Worm (Caenorhabditis elegans) whole organism, L4 larva: Measurements from ENCODE around the gene K10D11.2.

Experiments used
- D1046.2 ChIP-seq: fragments of 200-800 bp; sonication (Bioruptor generic); IDR thresholded peaks from 2 replicates; pipeline ENCODE4 v1.3.6; 2022; ENCODE audit warnings: missing genetic modification characterization, missing compliant biosample characterization
- F10B5.3 ChIP-seq: sonication (generic microtip); optimal IDR thresholded peaks from 2 replicates; lab custom pipeline; 2016; ENCODE audit warnings: mild to moderate bottlenecking, missing genetic modification characterization, missing compliant biosample characterization
- F37D6.2 ChIP-seq: sonication (generic microtip); optimal IDR thresholded peaks from 2 replicates; lab custom pipeline; 2016; ENCODE audit warnings: mild to moderate bottlenecking, missing genetic modification characterization, missing compliant biosample characterization
- R02D3.7 ChIP-seq: fragments of 150-350 bp; sonication (generic microtip); optimal IDR thresholded peaks from 3 replicates; lab custom pipeline; 2014; ENCODE audit warnings: missing biosample characterization, missing genetic modification characterization
- T26A8.4 ChIP-seq: fragments of 200-800 bp; sonication (Bioruptor generic); IDR thresholded peaks from 2 replicates; pipeline ENCODE4 v1.3.6; 2022; ENCODE audit warnings: missing genetic modification characterization, missing compliant biosample characterization
- Y105C5A.15 ChIP-seq: fragments of 200-800 bp; sonication (Bioruptor generic); IDR thresholded peaks from 2 replicates; pipeline ENCODE4 v1.3.6; 2022; ENCODE audit warnings: missing genetic modification characterization, missing compliant biosample characterization
- Y48G9A.11 ChIP-seq: fragments of 200-800 bp; sonication (Bioruptor generic); IDR thresholded peaks from 2 replicates; pipeline ENCODE4 v1.3.6; 2022; ENCODE audit warnings: missing genetic modification reagents, missing genetic modification characterization, missing compliant biosample characterization
- Y5F2A.4 ChIP-seq: fragments of 200-800 bp; sonication (Bioruptor generic); optimal IDR thresholded peaks from 2 replicates; lab custom pipeline; 2018; ENCODE audit warnings: mild to moderate bottlenecking, missing genetic modification characterization, missing compliant biosample characterization
- ZK546.5 ChIP-seq, 2 experiments: sonication (generic microtip); optimal IDR thresholded peaks; 2 replicates each; lab custom pipeline; 2017; ENCODE audit warnings: missing biosample characterization in 2 of 2, missing genetic modification characterization in 2 of 2
- aha-1 ChIP-seq: fragments of 150-350 bp; peaks from one replicate; lab custom pipeline; 2014; ENCODE audit warnings: missing biosample characterization, missing genetic modification characterization
- aly-2 ChIP-seq: sonication (generic microtip); optimal IDR thresholded peaks from 2 replicates; lab custom pipeline; 2018; ENCODE audit warnings: missing biosample characterization, missing genetic modification characterization
- ceh-32 ChIP-seq: sonication (generic microtip); optimal IDR thresholded peaks from 2 replicates; lab custom pipeline; 2016; ENCODE audit warnings: mild to moderate bottlenecking, missing genetic modification characterization, missing compliant biosample characterization; ENCODE audit not compliant: poor library complexity
- ces-1 ChIP-seq: fragments of 150-350 bp; sonication (generic microtip); optimal IDR thresholded peaks from 4 replicates; lab custom pipeline; 2014; ENCODE audit warnings: missing biosample characterization, missing genetic modification reagents, missing genetic modification characterization
- cey-2 ChIP-seq: sonication (generic microtip); optimal IDR thresholded peaks from 3 replicates; lab custom pipeline; 2017; ENCODE audit warnings: missing genetic modification characterization, mild to moderate bottlenecking, missing compliant biosample characterization, antibody characterized with exemption, borderline replicate concordance; ENCODE audit not compliant: insufficient read depth
- ctbp-1 ChIP-seq: fragments of 200-800 bp; sonication (Bioruptor generic); IDR thresholded peaks from 2 replicates; pipeline ENCODE4 v1.3.6; 2022; ENCODE audit warnings: missing genetic modification reagents, missing genetic modification characterization, missing compliant biosample characterization
- daf-16 ChIP-seq, 3 experiments: sonication (generic microtip); optimal IDR thresholded peaks; 2 replicates each; lab custom pipeline; 2016 to 2017; ENCODE audit warnings: missing genetic modification characterization in 3 of 3, missing genetic modification reagents in 3 of 3, mild to moderate bottlenecking in 2 of 3, missing compliant biosample characterization in 2 of 3, missing biosample characterization in 1 of 3, moderate library complexity in 1 of 3
- dmd-8 ChIP-seq: fragments of 200-800 bp; sonication (Bioruptor generic); IDR thresholded peaks from 2 replicates; pipeline ENCODE4 v1.3.6; 2022; ENCODE audit warnings: missing genetic modification characterization, missing compliant biosample characterization
- dpl-1 ChIP-seq: fragments of 150-350 bp; optimal IDR thresholded peaks from 2 replicates; lab custom pipeline; 2014; ENCODE audit warnings: missing biosample characterization, missing genetic modification reagents, missing genetic modification characterization
- egl-43 ChIP-seq: fragments of 200-800 bp; sonication (Bioruptor generic); IDR thresholded peaks from 2 replicates; pipeline ENCODE4 v1.3.6; 2022; ENCODE audit warnings: missing genetic modification reagents, missing genetic modification characterization, missing compliant biosample characterization
- fkh-10 ChIP-seq: fragments of 150-350 bp; optimal IDR thresholded peaks from 2 replicates; lab custom pipeline; 2014; ENCODE audit warnings: missing biosample characterization, missing genetic modification reagents, missing genetic modification characterization
- gei-8 ChIP-seq: fragments of 200-800 bp; sonication (Bioruptor generic); optimal IDR thresholded peaks from 2 replicates; lab custom pipeline; 2018; ENCODE audit warnings: mild to moderate bottlenecking, missing genetic modification characterization, missing compliant biosample characterization
- hif-1 ChIP-seq, 2 experiments: sonication (generic microtip); optimal IDR thresholded peaks; 2 replicates each; lab custom pipeline; 2016 to 2017; ENCODE audit warnings: missing compliant biosample characterization in 2 of 2, missing genetic modification characterization in 2 of 2, missing genetic modification reagents in 2 of 2, missing genotype in 2 of 2, mild to moderate bottlenecking in 1 of 2
- hlh-11 ChIP-seq: fragments of 200-800 bp; sonication (Bioruptor generic); optimal IDR thresholded peaks from 2 replicates; lab custom pipeline; 2018; ENCODE audit warnings: mild to moderate bottlenecking, missing genetic modification characterization, missing compliant biosample characterization
- hlh-30 ChIP-seq: sonication (generic microtip); optimal IDR thresholded peaks from 2 replicates; lab custom pipeline; 2017; ENCODE audit warnings: antibody characterized with exemption, mild to moderate bottlenecking, missing genetic modification characterization, missing compliant biosample characterization; ENCODE audit not compliant: insufficient read depth
- hmg-1.1 ChIP-seq: fragments of 200-800 bp; sonication (Bioruptor generic); IDR thresholded peaks from 2 replicates; pipeline ENCODE4 v1.3.6; 2022; ENCODE audit warnings: missing genetic modification reagents, missing genetic modification characterization, missing compliant biosample characterization
- lim-7 ChIP-seq: fragments of 200-800 bp; sonication (Bioruptor generic); IDR thresholded peaks from 2 replicates; pipeline ENCODE4 v1.3.6; 2022; ENCODE audit warnings: missing genetic modification characterization, missing compliant biosample characterization
- lin-29 ChIP-seq: fragments of 200-800 bp; sonication (Bioruptor generic); IDR thresholded peaks from 2 replicates; pipeline ENCODE4 v1.3.6; 2022; ENCODE audit warnings: missing genetic modification reagents, missing genetic modification characterization, missing compliant biosample characterization
- lsy-2 ChIP-seq, 2 experiments: fragments of 150-350 bp in 1 of 2; sonication (generic microtip) in 1 of 2; optimal IDR thresholded peaks; 2 replicates each; lab custom pipeline; 2014 to 2017; ENCODE audit warnings: missing biosample characterization in 2 of 2, missing genetic modification characterization in 2 of 2
- mdl-1 ChIP-seq, 2 experiments: fragments of 150-350 bp in 1 of 2; sonication (generic microtip) in 1 of 2; optimal IDR thresholded peaks; 2 replicates each; lab custom pipeline; 2014 to 2017; ENCODE audit warnings: missing biosample characterization in 2 of 2, missing genetic modification characterization in 2 of 2
- mep-1 ChIP-seq: fragments of 150-350 bp; sonication (generic microtip); optimal IDR thresholded peaks from 3 replicates; lab custom pipeline; 2014; ENCODE audit warnings: missing biosample characterization, missing genetic modification characterization
- mes-2 ChIP-seq: sonication (generic microtip); optimal IDR thresholded peaks from 2 replicates; lab custom pipeline; 2016; ENCODE audit warnings: missing genotype, mild to moderate bottlenecking, missing genetic modification characterization, missing compliant biosample characterization; ENCODE audit not compliant: poor library complexity, severe bottlenecking
- nhr-11 ChIP-seq: fragments of 150-350 bp; optimal IDR thresholded peaks from 2 replicates; lab custom pipeline; 2014; ENCODE audit warnings: missing biosample characterization, missing genetic modification characterization
- nhr-111 ChIP-seq: fragments of 200-800 bp; sonication (Bioruptor generic); optimal IDR thresholded peaks from 2 replicates; lab custom pipeline; 2018; ENCODE audit warnings: mild to moderate bottlenecking, missing genetic modification characterization, missing compliant biosample characterization
- nhr-42 ChIP-seq: fragments of 200-800 bp; sonication (Bioruptor generic); IDR thresholded peaks from 2 replicates; pipeline ENCODE4 v1.3.6; 2022; ENCODE audit warnings: missing genetic modification characterization, missing compliant biosample characterization
- nhr-6 ChIP-seq: fragments of 150-350 bp; optimal IDR thresholded peaks from 2 replicates; lab custom pipeline; 2014; ENCODE audit warnings: missing biosample characterization, missing genetic modification characterization
- php-3 ChIP-seq: fragments of 200-800 bp; sonication (Bioruptor generic); IDR thresholded peaks from 2 replicates; pipeline ENCODE4 v1.3.6; 2022; ENCODE audit warnings: missing genetic modification reagents, missing genetic modification characterization, missing compliant biosample characterization
- rbr-2 ChIP-seq: sonication (generic microtip); optimal IDR thresholded peaks from 2 replicates; lab custom pipeline; 2016; ENCODE audit warnings: missing genotype, missing genetic modification characterization, missing compliant biosample characterization
- set-16 ChIP-seq: fragments of 200-800 bp; sonication (Bioruptor generic); IDR thresholded peaks from 2 replicates; pipeline ENCODE4 v1.3.6; 2022; ENCODE audit warnings: missing genetic modification reagents, missing genetic modification characterization, missing compliant biosample characterization
- snpc-4 ChIP-seq: fragments of 150-350 bp; optimal IDR thresholded peaks from 2 replicates; lab custom pipeline; 2014; ENCODE audit warnings: missing biosample characterization, missing genetic modification characterization
- unc-62 ChIP-seq, 3 experiments: fragments of 150-350 bp in 1 of 3; sonication (generic microtip); optimal IDR thresholded peaks in 2 of 3; peaks in 1 of 3; 1 replicate in 1 of 3; 2 replicates in 2 of 3; lab custom pipeline; 2014 to 2017; ENCODE audit warnings: missing biosample characterization in 3 of 3, missing genetic modification characterization in 3 of 3, missing genetic modification reagents in 3 of 3, missing genotype in 1 of 3
- zag-1 ChIP-seq: fragments of 150-350 bp; optimal IDR thresholded peaks from 2 replicates; lab custom pipeline; 2014; ENCODE audit warnings: missing biosample characterization, missing genetic modification characterization
- zfp-3 ChIP-seq: fragments of 200-800 bp; sonication (Bioruptor generic); conservative IDR thresholded peaks from 2 replicates; pipeline ENCODE4 v1.3.6; 2022; ENCODE audit warnings: missing genetic modification reagents, missing genetic modification characterization, missing compliant biosample characterization
- ztf-11 ChIP-seq: fragments of 150-350 bp; optimal IDR thresholded peaks from 2 replicates; lab custom pipeline; 2014; ENCODE audit warnings: missing biosample characterization, missing genetic modification characterization
- ztf-7 ChIP-seq: fragments of 150-350 bp; optimal IDR thresholded peaks from 2 replicates; lab custom pipeline; 2014; ENCODE audit warnings: missing biosample characterization, missing genetic modification characterization

Gene K10D11.2

ce11 chrIV:13021006-13021405 lies 42.2 kb downstream of the K10D11.2 start:
- TF ChIP-seq F10B5.3 (tag; lab: Kevin White, UChicago) (no peak), aha-1 (tag; lab: Kevin White, UChicago) (peak; percentile 70)

ce11 chrIV:13022892-13023291 lies 44.1 kb downstream of the K10D11.2 start:
- TF ChIP-seq ZK546.5 (tag; optimal IDR thresholded peaks at IDR 0.05; lab: Kevin White, UChicago) (no peak), cey-2 (tag; lab: Kevin White, UChicago) (no peak), nhr-42 (no peak), dmd-8 (GFP tag; lab: Robert Waterston, UW) (no peak), nhr-6 (no peak), mdl-1 (tag; optimal IDR thresholded peaks at IDR 0.05; lab: Kevin White, UChicago) (no peak), mep-1 (no peak), nhr-111 (GFP tag; lab: Kevin White, UChicago) (no peak), R02D3.7 (no peak), zag-1 (tag; lab: Kevin White, UChicago) (no peak), gei-8 (GFP tag; lab: Kevin White, UChicago) (no peak), aha-1 (tag; lab: Kevin White, UChicago) (peak; percentile 63), hlh-11 (tag; lab: Kevin White, UChicago) (no peak), T26A8.4 (GFP tag; lab: Robert Waterston, UW) (no peak), lsy-2 (tag; optimal IDR thresholded peaks at IDR 0.05; lab: Kevin White, UChicago) (no peak), php-3 (GFP tag; lab: Robert Waterston, UW) (no peak), dpl-1 (no peak), ceh-32 (tag; lab: Kevin White, UChicago) (no peak), Y105C5A.15 (GFP tag; lab: Robert Waterston, UW) (no peak), hmg-1.1 (GFP tag; lab: Robert Waterston, UW) (0 out of 2 replicates have a peak, but pooled peaks have one; percentile 12), lin-29 (no peak), D1046.2 (GFP tag; lab: Robert Waterston, UW) (no peak), rbr-2 (tag; lab: Kevin White, UChicago) (no peak), nhr-11 (tag; lab: Kevin White, UChicago) (no peak), ztf-11 (tag; lab: Kevin White, UChicago) (no peak), egl-43 (0 out of 2 replicates have a peak, but pooled peaks have one; percentile 26), snpc-4 (tag; lab: Kevin White, UChicago) (no peak), zfp-3 (GFP tag; lab: Robert Waterston, UW) (no peak), set-16 (GFP tag; lab: Robert Waterston, UW) (peak; percentile 83), ztf-7 (no peak), Y5F2A.4 (GFP tag; lab: Kevin White, UChicago) (no peak), Y48G9A.11 (GFP tag; lab: Robert Waterston, UW) (no peak), fkh-10 (GFP tag; lab: Kevin White, UChicago) (no peak), aly-2 (tag; lab: Kevin White, UChicago) (no peak), lim-7 (GFP tag; lab: Robert Waterston, UW) (no peak)

ce11 chrIV:13025853-13026343 lies 47.1 kb downstream of the K10D11.2 start:
- peak; percentile 29 for TF ChIP-seq rbr-2 (tag; lab: Kevin White, UChicago)
- TF ChIP-seq hmg-1.1 (GFP tag; lab: Robert Waterston, UW) = peak; percentile 46; the same call in 1 of the 2 replicates
- TF ChIP-seq aha-1 (tag; lab: Kevin White, UChicago) = peak; percentile 90
- no peak for TF ChIP-seq snpc-4 (tag; lab: Kevin White, UChicago)
- TF ChIP-seq ces-1 (GFP tag; lab: Kevin White, UChicago) = peak; percentile 14
- no peak for TF ChIP-seq dmd-8 (GFP tag; lab: Robert Waterston, UW)
- peak in 1 of 2 experiments; percentile 29 for TF ChIP-seq hif-1 (tag; optimal IDR thresholded peaks at IDR 0.05; lab: Kevin White, UChicago)
- peak; percentile 42; the same call in 1 of the 2 replicates for TF ChIP-seq set-16 (GFP tag; lab: Robert Waterston, UW)
- TF ChIP-seq hlh-30 (tag; lab: Kevin White, UChicago) = peak; percentile 17
- peak; percentile 30 to 57 for TF ChIP-seq lsy-2 (tag; optimal IDR thresholded peaks at IDR 0.05; lab: Kevin White, UChicago)
- no peak for TF ChIP-seq zag-1 (tag; lab: Kevin White, UChicago)
- TF ChIP-seq mes-2 (tag; lab: Kevin White, UChicago) = peak; percentile 32
- TF ChIP-seq mep-1 = peak; percentile 61
- peak in 1 of 2 experiments; percentile 62 for TF ChIP-seq mdl-1 (tag; optimal IDR thresholded peaks at IDR 0.05; lab: Kevin White, UChicago)
- TF ChIP-seq unc-62 (GFP tag; optimal IDR thresholded peaks at IDR 0.05 in 1 of 2; lab: Kevin White, UChicago) = peak in 1 of 2 experiments; percentile 57
- no peak for TF ChIP-seq unc-62 (tag; optimal IDR thresholded peaks at IDR 0.05; lab: Kevin White, UChicago)
- no peak for TF ChIP-seq daf-16 (GFP tag; optimal IDR thresholded peaks at IDR 0.05; lab: Kevin White, UChicago)
- TF ChIP-seq daf-16 (tag; optimal IDR thresholded peaks at IDR 0.05; lab: Kevin White, UChicago) = no peak
- TF ChIP-seq F37D6.2 (tag; lab: Kevin White, UChicago) = peak; percentile 11
- TF ChIP-seq ctbp-1 = 0 out of 2 replicates have a peak, but pooled peaks have one; percentile 33
